Worm (Caenorhabditis elegans) whole organism, early embryonic: ENCODE results near the gene sgn-1.

Experiments
- B0310.2 ChIP-seq: sonication (generic microtip); optimal IDR thresholded peaks from 2 replicates; lab custom pipeline; 2016; ENCODE audit warnings: mild to moderate bottlenecking, missing genetic modification characterization, missing compliant biosample characterization
- F13C5.2 ChIP-seq: sonication (generic microtip); optimal IDR thresholded peaks from 2 replicates; lab custom pipeline; 2017; ENCODE audit warnings: mild to moderate bottlenecking, missing genetic modification characterization, inconsistent platforms, missing compliant biosample characterization
- aly-1 ChIP-seq: sonication (generic microtip); optimal IDR thresholded peaks from 2 replicates; lab custom pipeline; 2016; ENCODE audit warnings: missing genetic modification characterization, missing compliant biosample characterization
- ama-1 ChIP-seq: fragments of 150-350 bp; optimal IDR thresholded peaks from 2 replicates; lab custom pipeline; 2014
- ceh-13 ChIP-seq: fragments of 200-800 bp; sonication (Bioruptor generic); optimal IDR thresholded peaks from 2 replicates; lab custom pipeline; 2018; ENCODE audit warnings: mild to moderate bottlenecking, missing genetic modification characterization, missing compliant biosample characterization
- ceh-36 ChIP-seq: sonication (generic microtip); optimal IDR thresholded peaks from 2 replicates; lab custom pipeline; 2016; ENCODE audit warnings: missing genetic modification characterization, inconsistent platforms, missing compliant biosample characterization
- hmbx-1 ChIP-seq: sonication (generic microtip); optimal IDR thresholded peaks from 2 replicates; lab custom pipeline; 2016; ENCODE audit warnings: mild to moderate bottlenecking, missing genetic modification characterization, missing compliant biosample characterization
- hnd-1 ChIP-seq: sonication (generic microtip); optimal IDR thresholded peaks from 2 replicates; lab custom pipeline; 2016; ENCODE audit warnings: missing genetic modification characterization, missing compliant biosample characterization
- pes-1 ChIP-seq: fragments of 200-800 bp; sonication (Bioruptor generic); IDR thresholded peaks from 2 replicates; pipeline ENCODE4 v1.3.6; 2022; ENCODE audit warnings: missing genetic modification reagents, missing genetic modification characterization, missing compliant biosample characterization
- tbx-37 ChIP-seq: fragments of 200-800 bp; sonication (Bioruptor generic); conservative IDR thresholded peaks from 2 replicates; pipeline ENCODE4 v1.3.6; 2022; ENCODE audit warnings: missing genetic modification reagents, missing genetic modification characterization, missing compliant biosample characterization

DNA sequence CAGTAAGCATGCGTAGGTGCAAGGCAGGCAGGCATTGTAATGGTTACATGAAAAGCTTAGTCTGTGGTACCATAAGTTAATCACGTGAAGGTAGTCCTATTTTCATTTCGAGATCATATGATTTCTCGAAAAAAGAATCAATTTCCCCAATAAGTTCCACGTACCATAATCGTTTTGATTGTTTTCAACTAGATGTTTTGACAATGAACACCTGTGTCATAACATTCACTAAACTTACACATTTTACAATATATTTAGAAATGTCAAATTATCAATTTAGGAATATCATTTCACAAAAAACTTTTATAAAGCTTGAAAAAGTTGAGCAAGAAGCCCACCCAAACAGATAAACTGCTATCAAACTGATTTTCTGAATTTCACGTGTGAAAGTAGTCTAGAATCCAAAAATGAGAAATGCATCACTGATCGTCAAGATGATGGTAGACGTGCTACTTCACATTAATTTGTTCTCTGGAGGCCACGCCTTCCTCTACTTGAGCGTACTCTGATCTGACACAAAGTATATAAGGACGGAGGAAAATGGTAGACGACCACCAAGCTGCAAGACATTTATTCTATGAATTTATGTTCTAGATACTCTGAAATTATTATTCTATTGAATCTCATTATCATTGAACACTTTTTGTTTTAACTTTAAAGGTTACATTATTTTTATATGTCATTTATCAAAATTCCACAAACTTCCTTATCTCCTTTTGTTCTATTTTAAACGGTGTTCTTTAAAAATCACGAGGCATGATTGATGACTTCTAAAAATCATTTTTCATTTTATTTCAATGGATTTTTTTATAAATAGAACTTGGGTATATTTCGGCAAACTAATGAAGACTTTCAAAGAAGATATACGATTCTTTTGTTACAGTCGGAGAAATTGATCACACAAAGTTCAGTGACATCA is 35.8 kb upstream of the sgn-1 start, which contains the start of gene F46C5.10:
- TF ChIP-seq ceh-36 (tag; lab: Kevin White, UChicago) (no peak), pes-1 (no peak), B0310.2 (tag; lab: Kevin White, UChicago) (no peak), ama-1 (lab: Kevin White, UChicago) (no peak), F13C5.2 (tag; lab: Kevin White, UChicago) (no peak), tbx-37 (GFP tag; lab: Robert Waterston, UW) (no peak), aly-1 (no peak), hmbx-1 (tag; lab: Kevin White, UChicago) (no peak), hnd-1 (tag; lab: Kevin White, UChicago) (no peak), ceh-13 (GFP tag; lab: Kevin White, UChicago) (no peak)
